Fruit fly (Drosophila melanogaster) whole organism, embryonic: ENCODE measurements around the gene Psn.
A peak's percentile ranks its signal among the peaks of the same experiment; 100 is the strongest.

Experiments used
- Abd-B ChIP-seq: fragments of 200-800 bp; sonication (Bioruptor generic); optimal IDR thresholded peaks from 2 replicates; lab custom pipeline; 2018; ENCODE audit warnings: missing biosample characterization, mild to moderate bottlenecking, missing genetic modification characterization, moderate library complexity
- B-H1 ChIP-seq: fragments of 200-800 bp; sonication (Bioruptor generic); IDR thresholded peaks from 3 replicates; pipeline ENCODE4 v1.3.6; 2022; ENCODE audit warnings: missing biosample characterization, missing genetic modification characterization
- BEAF-32 ChIP-seq: fragments of 200-800 bp; sonication (Bioruptor generic); optimal IDR thresholded peaks from 3 replicates; lab custom pipeline; 2017; ENCODE audit warnings: missing biosample characterization, missing genetic modification characterization, mild to moderate bottlenecking, moderate library complexity, missing genetic modification reagents
- Bteb2 ChIP-seq: fragments of 200-800 bp; sonication (Bioruptor generic); optimal IDR thresholded peaks from 2 replicates; lab custom pipeline; 2016; ENCODE audit warnings: missing biosample characterization, missing genetic modification characterization
- CG10147 ChIP-seq: fragments of 200-800 bp; sonication (Bioruptor generic); optimal IDR thresholded peaks from 2 replicates; lab custom pipeline; 2019; ENCODE audit warnings: missing biosample characterization, mild to moderate bottlenecking, missing genetic modification characterization, moderate library complexity
- CG10321 ChIP-seq: fragments of 200-800 bp; sonication (Bioruptor generic); IDR thresholded peaks from 2 replicates; pipeline ENCODE4 v1.3.6; 2022; ENCODE audit warnings: missing biosample characterization, missing genetic modification characterization
- CG11456 ChIP-seq: fragments of 200-800 bp; sonication (Bioruptor generic); IDR thresholded peaks from 3 replicates; pipeline ENCODE4 v1.3.6; 2022; ENCODE audit warnings: missing biosample characterization, missing genetic modification characterization
- CG12071 ChIP-seq: fragments of 200-800 bp; sonication (Bioruptor generic); optimal IDR thresholded peaks from 3 replicates; lab custom pipeline; 2018; ENCODE audit warnings: missing biosample characterization, mild to moderate bottlenecking, missing genetic modification characterization
- CG14050 ChIP-seq: fragments of 200-800 bp; sonication (Bioruptor generic); IDR thresholded peaks from 3 replicates; pipeline ENCODE4 v1.3.6; 2022; ENCODE audit warnings: missing biosample characterization, missing genetic modification characterization
- CG1529 ChIP-seq: fragments of 200-800 bp; sonication (Bioruptor generic); optimal IDR thresholded peaks from 3 replicates; lab custom pipeline; 2018; ENCODE audit warnings: missing biosample characterization, missing genetic modification characterization
- CG15479 ChIP-seq: fragments of 200-800 bp; sonication (Bioruptor generic); optimal IDR thresholded peaks from 3 replicates; lab custom pipeline; 2019; ENCODE audit warnings: missing biosample characterization, mild to moderate bottlenecking, missing genetic modification characterization, moderate library complexity
- CG15601 ChIP-seq: fragments of 200-800 bp; sonication (Bioruptor generic); optimal IDR thresholded peaks from 3 replicates; lab custom pipeline; 2019; ENCODE audit warnings: missing biosample characterization, mild to moderate bottlenecking, missing genetic modification characterization, moderate library complexity
- CG16815 ChIP-seq: fragments of 200-800 bp; sonication (Bioruptor generic); optimal IDR thresholded peaks from 3 replicates; lab custom pipeline; 2017; ENCODE audit warnings: missing biosample characterization, mild to moderate bottlenecking, missing genetic modification characterization
- CG2202 ChIP-seq: fragments of 200-800 bp; sonication (Bioruptor generic); optimal IDR thresholded peaks from 2 replicates; lab custom pipeline; 2018; ENCODE audit warnings: missing biosample characterization, mild to moderate bottlenecking, missing genetic modification characterization
- CG2875 ChIP-seq: fragments of 200-800 bp; sonication (Bioruptor generic); optimal IDR thresholded peaks from 2 replicates; lab custom pipeline; 2017; ENCODE audit warnings: missing biosample characterization, mild to moderate bottlenecking, missing genetic modification characterization, missing genetic modification reagents
- CG3407 ChIP-seq: fragments of 200-800 bp; sonication (Bioruptor generic); optimal IDR thresholded peaks from 2 replicates; lab custom pipeline; 2018; ENCODE audit warnings: missing biosample characterization, mild to moderate bottlenecking, missing genetic modification characterization
- CG3847 ChIP-seq: fragments of 200-800 bp; sonication (Bioruptor generic); IDR thresholded peaks from 2 replicates; pipeline ENCODE4 v1.3.6; 2022; ENCODE audit warnings: missing biosample characterization, missing genetic modification characterization
- CG3995 ChIP-seq: fragments of 200-800 bp; sonication (Bioruptor generic); optimal IDR thresholded peaks from 3 replicates; lab custom pipeline; 2016; ENCODE audit warnings: missing biosample characterization, missing genetic modification characterization
- CG4424 ChIP-seq: fragments of 200-800 bp; sonication (Bioruptor generic); optimal IDR thresholded peaks from 3 replicates; lab custom pipeline; 2016; ENCODE audit warnings: missing biosample characterization, missing genetic modification characterization
- CG4707 ChIP-seq: fragments of 200-800 bp; sonication (Bioruptor generic); optimal IDR thresholded peaks from 2 replicates; lab custom pipeline; 2018; ENCODE audit warnings: missing biosample characterization, mild to moderate bottlenecking, missing genetic modification characterization, moderate library complexity
- CG4730 ChIP-seq: fragments of 200-800 bp; sonication (Bioruptor generic); IDR thresholded peaks from 2 replicates; pipeline ENCODE4 v1.3.6; 2022; ENCODE audit warnings: missing biosample characterization, missing genetic modification characterization
- CG8924 ChIP-seq: fragments of 200-800 bp; optimal IDR thresholded peaks from 3 replicates; lab custom pipeline; 2019; ENCODE audit warnings: missing biosample characterization, mild to moderate bottlenecking, missing genetic modification characterization, moderate library complexity
- D19A ChIP-seq: fragments of 200-800 bp; optimal IDR thresholded peaks from 3 replicates; lab custom pipeline; 2019; ENCODE audit warnings: missing biosample characterization, mild to moderate bottlenecking, missing genetic modification characterization, moderate library complexity
- Hand ChIP-seq: fragments of 200-800 bp; sonication (Bioruptor generic); optimal IDR thresholded peaks from 2 replicates; lab custom pipeline; 2017; ENCODE audit warnings: mild to moderate bottlenecking, missing biosample characterization, missing genetic modification reagents, missing genetic modification characterization
- MBD-R2 ChIP-seq: fragments of 200-800 bp; sonication (Bioruptor generic); IDR thresholded peaks from 2 replicates; pipeline ENCODE4 v1.3.6; 2022; ENCODE audit warnings: missing biosample characterization, missing genetic modification characterization
- Mrtf ChIP-seq: fragments of 200-800 bp; sonication (Bioruptor generic); IDR thresholded peaks from 3 replicates; pipeline ENCODE4 v1.3.6; 2022; ENCODE audit warnings: missing biosample characterization, missing genetic modification characterization
- Nf-YA ChIP-seq: fragments of 200-800 bp; sonication (Bioruptor generic); IDR thresholded peaks from 2 replicates; pipeline ENCODE4 v1.3.6; 2022; ENCODE audit warnings: missing biosample characterization, missing genetic modification characterization
- Rx ChIP-seq: fragments of 200-800 bp; sonication (Bioruptor generic); IDR thresholded peaks from 2 replicates; pipeline ENCODE4 v1.3.6; 2022; ENCODE audit warnings: missing biosample characterization, missing genetic modification characterization
- Six4 ChIP-seq: fragments of 200-800 bp; sonication (Bioruptor generic); optimal IDR thresholded peaks from 2 replicates; lab custom pipeline; 2016; ENCODE audit warnings: missing biosample characterization, missing genetic modification characterization
- TFAM ChIP-seq: fragments of 200-800 bp; sonication (Bioruptor generic); optimal IDR thresholded peaks from 2 replicates; lab custom pipeline; 2017; ENCODE audit warnings: missing biosample characterization, missing genetic modification characterization, inconsistent platforms
- abd-A ChIP-seq: fragments of 200-800 bp; sonication (Bioruptor generic); optimal IDR thresholded peaks from 3 replicates; lab custom pipeline; 2019; ENCODE audit warnings: missing biosample characterization, mild to moderate bottlenecking, missing genetic modification characterization, moderate library complexity
- az2 ChIP-seq: fragments of 200-800 bp; sonication (Bioruptor generic); optimal IDR thresholded peaks from 3 replicates; lab custom pipeline; 2016; ENCODE audit warnings: missing biosample characterization, missing genetic modification characterization
- caup ChIP-seq: fragments of 200-800 bp; sonication (Bioruptor generic); optimal IDR thresholded peaks from 3 replicates; lab custom pipeline; 2017; ENCODE audit warnings: missing biosample characterization, mild to moderate bottlenecking, missing genetic modification characterization, moderate library complexity; ENCODE audit not compliant: severe bottlenecking
- dimm ChIP-seq: fragments of 200-800 bp; sonication (Bioruptor generic); IDR thresholded peaks from 2 replicates; pipeline ENCODE4 v1.3.6; 2022; ENCODE audit warnings: missing biosample characterization, missing genetic modification characterization
- dmrt11E ChIP-seq: fragments of 200-800 bp; sonication (Bioruptor generic); optimal IDR thresholded peaks from 3 replicates; lab custom pipeline; 2018; ENCODE audit warnings: missing biosample characterization, mild to moderate bottlenecking, missing genetic modification characterization, moderate library complexity
- emc ChIP-seq: fragments of 200-800 bp; sonication (Bioruptor generic); optimal IDR thresholded peaks from 2 replicates; lab custom pipeline; 2016; ENCODE audit warnings: missing biosample characterization, missing genetic modification characterization
- fd102C ChIP-seq: fragments of 200-800 bp; sonication (Bioruptor generic); optimal IDR thresholded peaks from 2 replicates; lab custom pipeline; 2018; ENCODE audit warnings: missing biosample characterization, mild to moderate bottlenecking, missing genetic modification characterization, moderate library complexity
- gem ChIP-seq: fragments of 200-800 bp; sonication (Bioruptor generic); optimal IDR thresholded peaks from 2 replicates; lab custom pipeline; 2019; ENCODE audit warnings: missing biosample characterization, mild to moderate bottlenecking, missing genetic modification characterization, moderate library complexity
- her ChIP-seq: fragments of 200-800 bp; sonication (Bioruptor generic); optimal IDR thresholded peaks from 2 replicates; lab custom pipeline; 2016; ENCODE audit warnings: missing biosample characterization, missing genetic modification characterization
- lbe ChIP-seq: fragments of 200-800 bp; sonication (Bioruptor generic); optimal IDR thresholded peaks from 2 replicates; lab custom pipeline; 2016; ENCODE audit warnings: missing biosample characterization, mild to moderate bottlenecking, missing genetic modification characterization
- mam ChIP-seq: fragments of 200-800 bp; sonication (Bioruptor generic); optimal IDR thresholded peaks from 3 replicates; lab custom pipeline; 2016; ENCODE audit warnings: missing biosample characterization, missing genetic modification characterization
- nerfin-1 ChIP-seq: fragments of 200-800 bp; sonication (Bioruptor generic); optimal IDR thresholded peaks from 3 replicates; lab custom pipeline; 2019; ENCODE audit warnings: missing biosample characterization, mild to moderate bottlenecking, missing genetic modification characterization, moderate library complexity
- ssp ChIP-seq: fragments of 200-800 bp; sonication (Bioruptor generic); IDR thresholded peaks from 2 replicates; pipeline ENCODE4 v1.3.6; 2022; ENCODE audit warnings: missing biosample characterization, missing genetic modification characterization
- tna ChIP-seq: fragments of 200-800 bp; sonication (Bioruptor generic); IDR thresholded peaks from 2 replicates; pipeline ENCODE4 v1.3.6; 2022; ENCODE audit warnings: missing biosample characterization, missing genetic modification characterization; ENCODE audit not compliant: partially characterized antibody
- twi ChIP-seq: fragments of 200-800 bp; optimal IDR thresholded peaks from 2 replicates; lab custom pipeline; 2019; ENCODE audit warnings: missing biosample characterization, mild to moderate bottlenecking, missing genetic modification characterization, moderate library complexity
- wor ChIP-seq: fragments of 200-800 bp; sonication (Bioruptor generic); IDR thresholded peaks from 2 replicates; pipeline ENCODE4 v1.3.6; 2022; ENCODE audit warnings: missing biosample characterization, missing genetic modification characterization
- yki ChIP-seq: fragments of >200 bp; optimal IDR thresholded peaks from 3 replicates; lab custom pipeline; 2018
- zf30C ChIP-seq: fragments of 200-800 bp; sonication (Bioruptor generic); optimal IDR thresholded peaks from 3 replicates; lab custom pipeline; 2018; ENCODE audit warnings: missing biosample characterization, mild to moderate bottlenecking, missing genetic modification characterization

Psn gene

DNA sequence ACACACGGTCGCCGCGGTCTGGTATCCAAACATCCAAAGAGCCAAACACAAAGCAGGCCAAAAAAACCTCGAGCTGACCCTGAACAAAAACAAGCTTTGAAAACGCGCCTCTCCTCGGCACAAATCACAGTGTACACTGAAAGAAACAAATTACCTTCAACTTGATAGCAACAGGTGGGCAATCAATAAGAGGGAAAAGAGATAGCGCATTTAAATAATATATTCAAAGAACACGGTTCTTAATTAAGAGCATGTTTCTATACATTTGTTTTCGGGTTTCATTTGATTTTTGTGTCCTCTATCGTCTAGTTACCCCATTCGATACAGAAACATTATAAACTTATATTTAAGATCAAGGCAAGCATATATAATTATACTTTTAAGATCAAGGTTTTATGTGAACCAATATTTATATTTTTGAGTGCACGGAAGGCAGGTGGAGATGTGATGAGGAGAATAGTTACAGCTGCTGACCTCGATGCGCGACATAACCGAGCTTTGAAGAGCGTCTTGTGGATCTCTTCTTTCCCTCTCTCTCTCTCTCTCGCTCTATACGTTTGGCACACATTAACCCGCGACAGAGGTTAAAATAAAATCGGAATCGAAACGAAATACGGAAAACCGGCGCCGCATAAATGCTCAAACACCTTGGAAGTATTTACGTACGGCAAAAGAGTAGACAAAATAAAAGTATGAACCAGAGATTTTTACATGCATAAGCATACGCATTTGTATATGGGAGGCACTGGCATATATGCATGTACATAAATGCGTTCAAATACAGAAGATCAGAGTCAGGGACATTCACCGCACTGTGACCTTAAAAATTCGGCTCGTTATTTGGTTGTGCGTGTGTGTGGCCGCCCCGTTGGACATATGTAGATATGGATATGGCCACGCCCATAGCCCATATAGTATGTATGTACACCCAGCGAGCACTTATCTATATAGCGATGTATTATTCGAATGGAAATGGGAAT lies 33.7 kb upstream of the Psn start (continued):
- TF ChIP-seq mam (GFP tag; lab: Kevin White, UChicago) (peak; percentile 77), CG2875 (GFP tag; lab: Kevin White, UChicago) (peak; percentile 80), nerfin-1 (tag; lab: Kevin White, UChicago) (peak; percentile 84), CG4730 (GFP tag; lab: Robert Waterston, UW) (peak; percentile 26; the same call in 1 of the 2 replicates), CG8924 (tag; lab: Kevin White, UChicago) (peak; percentile 92), Six4 (GFP tag; lab: Kevin White, UChicago) (peak; percentile 69), CG16815 (GFP tag; lab: Kevin White, UChicago) (peak; percentile 60), Rx (GFP tag; lab: Robert Waterston, UW) (peak; percentile 48; the same call in 1 of the 2 replicates), CG10147 (GFP tag; lab: Kevin White, UChicago) (peak; percentile 81), CG4707 (GFP tag; lab: Kevin White, UChicago) (peak; percentile 54), CG11456 (GFP tag; lab: Robert Waterston, UW) (peak; percentile 74; the same call in 2 of the 3 replicates), ssp (peak; percentile 63), CG15601 (tag; lab: Kevin White, UChicago) (peak; percentile 82), Bteb2 (GFP tag; lab: Kevin White, UChicago) (peak; percentile 71), Mrtf (GFP tag; lab: Robert Waterston, UW) (peak; percentile 63; the same call in 1 of the 3 replicates), dmrt11E (peak; percentile 70), lbe (GFP tag; lab: Kevin White, UChicago) (peak; percentile 30), fd102C (no peak), CG3847 (GFP tag; lab: Robert Waterston, UW) (peak; percentile 73), MBD-R2 (GFP tag; lab: Robert Waterston, UW) (peak; percentile 9; the same call in 1 of the 2 replicates), abd-A (peak; percentile 87), caup (peak; percentile 83), az2 (GFP tag; lab: Kevin White, UChicago) (peak; percentile 83), Nf-YA (GFP tag; lab: Robert Waterston, UW) (0 out of 2 replicates have a peak, but pooled peaks have one; percentile 39), dimm (GFP tag; lab: Robert Waterston, UW) (no peak), CG3407 (GFP tag; lab: Kevin White, UChicago) (peak; percentile 82), Hand (GFP tag; lab: Kevin White, UChicago) (peak; percentile 74), CG3995 (peak; percentile 22), yki (lab: Kevin White, UChicago) (no peak), CG1529 (GFP tag; lab: Kevin White, UChicago) (peak; percentile 86), wor (peak; percentile 40; the same call in 1 of the 2 replicates), emc (GFP tag; lab: Kevin White, UChicago) (peak; percentile 39), Abd-B (GFP tag; lab: Kevin White, UChicago) (peak; percentile 69), BEAF-32 (GFP tag; lab: Kevin White, UChicago) (no peak), CG4424 (peak; percentile 91), her (GFP tag; lab: Kevin White, UChicago) (peak; percentile 48), CG2202 (tag; lab: Kevin White, UChicago) (peak; percentile 57), tna (GFP tag; lab: Robert Waterston, UW) (no peak), twi (tag; lab: Kevin White, UChicago) (peak; percentile 69), D19A (peak; percentile 84), zf30C (peak; percentile 81), TFAM (GFP tag; lab: Kevin White, UChicago) (no peak), CG15479 (GFP tag; lab: Kevin White, UChicago) (no peak), B-H1 (GFP tag; lab: Robert Waterston, UW) (peak; percentile 67), CG14050 (GFP tag; lab: Robert Waterston, UW) (peak; percentile 69), CG10321 (peak; percentile 40; the same call in 1 of the 2 replicates), gem (tag; lab: Kevin White, UChicago) (peak; percentile 94), CG12071 (peak; percentile 67)
